Worm (Caenorhabditis elegans) whole organism, L1 larva: ENCODE data around the gene jtr-1.

Experiments
- C04F5.9 ChIP-seq: sonication (generic microtip); optimal IDR thresholded peaks from 2 replicates; lab custom pipeline; 2016; ENCODE audit warnings: missing genetic modification characterization, missing compliant biosample characterization
- F16B12.6 ChIP-seq: fragments of 150-350 bp; optimal IDR thresholded peaks from 2 replicates; lab custom pipeline; 2014; ENCODE audit warnings: missing biosample characterization, missing genetic modification characterization
- aha-1 ChIP-seq: fragments of 150-350 bp; optimal IDR thresholded peaks from 2 replicates; lab custom pipeline; 2014; ENCODE audit warnings: missing biosample characterization, missing genetic modification characterization
- aly-2 ChIP-seq: fragments of 150-350 bp; optimal IDR thresholded peaks from 2 replicates; lab custom pipeline; 2014; ENCODE audit warnings: missing biosample characterization, missing genetic modification characterization
- blmp-1 ChIP-seq: fragments of 150-350 bp; optimal IDR thresholded peaks from 2 replicates; lab custom pipeline; 2014; ENCODE audit warnings: missing biosample characterization, missing genetic modification characterization
- ceh-63 ChIP-seq: fragments of 200-800 bp; sonication (Bioruptor generic); optimal IDR thresholded peaks from 2 replicates; lab custom pipeline; 2018; ENCODE audit warnings: mild to moderate bottlenecking, missing genetic modification characterization, missing compliant biosample characterization
- ceh-8 ChIP-seq: fragments of 200-800 bp; sonication (Bioruptor generic); optimal IDR thresholded peaks from 2 replicates; lab custom pipeline; 2018; ENCODE audit warnings: mild to moderate bottlenecking, missing genetic modification characterization, moderate library complexity, missing compliant biosample characterization
- ceh-82 ChIP-seq, 3 experiments: fragments of 150-350 bp in 1 of 3; sonication (generic microtip) in 2 of 3; optimal IDR thresholded peaks; 2 replicates each; lab custom pipeline; 2014 to 2017; ENCODE audit warnings: missing biosample characterization in 3 of 3, missing genetic modification characterization in 3 of 3
- ceh-90 ChIP-seq: sonication (generic microtip); optimal IDR thresholded peaks from 2 replicates; lab custom pipeline; 2016; ENCODE audit warnings: missing genetic modification characterization, missing compliant biosample characterization
- dsc-1 ChIP-seq: sonication (generic microtip); optimal IDR thresholded peaks from 2 replicates; lab custom pipeline; 2016; ENCODE audit warnings: mild to moderate bottlenecking, missing genetic modification characterization, missing compliant biosample characterization
- efl-1 ChIP-seq, 4 experiments: fragments of 150-350 bp; optimal IDR thresholded peaks in 3 of 4; peaks in 1 of 4; 1 replicate in 1 of 4; 2 replicates in 3 of 4; lab custom pipeline; 2014; ENCODE audit warnings: missing biosample characterization in 2 of 4, missing genetic modification characterization in 2 of 4, missing genetic modification reagents in 2 of 4
- egl-13 ChIP-seq: sonication (generic microtip); optimal IDR thresholded peaks from 2 replicates; lab custom pipeline; 2016; ENCODE audit warnings: missing genotype, missing genetic modification reagents, missing genetic modification characterization, missing compliant biosample characterization
- egl-27 ChIP-seq, 2 experiments: fragments of 150-350 bp in 1 of 2; sonication (generic microtip); optimal IDR thresholded peaks; 3 replicates each; lab custom pipeline; 2017 to 2018; ENCODE audit warnings: missing biosample characterization in 2 of 2, missing genetic modification characterization in 2 of 2, missing genetic modification reagents in 2 of 2
- elt-2 ChIP-seq: sonication (generic microtip); optimal IDR thresholded peaks from 2 replicates; lab custom pipeline; 2016; ENCODE audit warnings: missing genetic modification characterization, mild to moderate bottlenecking, inconsistent platforms, missing compliant biosample characterization, missing genetic modification reagents
- elt-3 ChIP-seq, 6 experiments: fragments of 150-350 bp in 1 of 6; sonication (generic microtip); optimal IDR thresholded peaks; 2 replicates each; lab custom pipeline; 2017 to 2018; ENCODE audit warnings: missing biosample characterization in 6 of 6, missing genetic modification characterization in 6 of 6, inconsistent platforms in 1 of 6
- fkh-4 ChIP-seq: sonication (generic microtip); optimal IDR thresholded peaks from 2 replicates; lab custom pipeline; 2016; ENCODE audit warnings: missing compliant biosample characterization, missing genetic modification characterization, borderline replicate concordance
- fkh-8 ChIP-seq: sonication (generic microtip); optimal IDR thresholded peaks from 2 replicates; lab custom pipeline; 2016; ENCODE audit warnings: mild to moderate bottlenecking, missing genetic modification characterization, missing compliant biosample characterization
- fos-1 ChIP-seq: fragments of 150-350 bp; optimal IDR thresholded peaks from 2 replicates; lab custom pipeline; 2014; ENCODE audit warnings: missing biosample characterization, missing genetic modification characterization
- grh-1 ChIP-seq: fragments of 200-800 bp; sonication (Bioruptor generic); IDR thresholded peaks from 2 replicates; pipeline ENCODE4 v1.3.6; 2022; ENCODE audit warnings: missing genetic modification reagents, missing genetic modification characterization, missing compliant biosample characterization
- hpl-2 ChIP-seq: fragments of 150-350 bp; optimal IDR thresholded peaks from 2 replicates; lab custom pipeline; 2014; ENCODE audit warnings: missing biosample characterization, missing genetic modification reagents, missing genetic modification characterization
- irx-1 ChIP-seq: sonication (generic microtip); optimal IDR thresholded peaks from 2 replicates; lab custom pipeline; 2016; ENCODE audit warnings: missing genetic modification characterization, missing compliant biosample characterization
- isw-1 ChIP-seq: fragments of 200-800 bp; sonication (Bioruptor generic); IDR thresholded peaks from 2 replicates; pipeline ENCODE4 v1.3.6; 2022; ENCODE audit warnings: missing genetic modification characterization, missing compliant biosample characterization
- jun-1 ChIP-seq: fragments of 150-350 bp; optimal IDR thresholded peaks from 2 replicates; lab custom pipeline; 2014; ENCODE audit warnings: missing biosample characterization, missing genetic modification reagents, missing genetic modification characterization
- lin-13 ChIP-seq: fragments of 150-350 bp; optimal IDR thresholded peaks from 2 replicates; lab custom pipeline; 2014; ENCODE audit warnings: missing biosample characterization, missing genetic modification reagents, missing genetic modification characterization
- lin-14 ChIP-seq: fragments of 200-800 bp; sonication (Bioruptor generic); optimal IDR thresholded peaks from 2 replicates; lab custom pipeline; 2018; ENCODE audit warnings: mild to moderate bottlenecking, missing genetic modification characterization, moderate library complexity, missing compliant biosample characterization
- lin-15B ChIP-seq: fragments of 150-350 bp; sonication (generic microtip); optimal IDR thresholded peaks from 3 replicates; lab custom pipeline; 2014; ENCODE audit warnings: missing biosample characterization, missing genetic modification characterization
- lin-35 ChIP-seq, 2 experiments: fragments of 150-350 bp; optimal IDR thresholded peaks; 2 replicates each; lab custom pipeline; 2014; ENCODE audit warnings: missing biosample characterization in 2 of 2, missing genetic modification characterization in 2 of 2, missing genetic modification reagents in 2 of 2
- lin-39 ChIP-seq: fragments of 150-350 bp; optimal IDR thresholded peaks from 2 replicates; lab custom pipeline; 2014; ENCODE audit warnings: missing biosample characterization, missing genetic modification reagents, missing genetic modification characterization
- lsy-2 ChIP-seq, 2 experiments: fragments of 150-350 bp; optimal IDR thresholded peaks; 2 replicates each; lab custom pipeline; 2014; ENCODE audit warnings: missing biosample characterization in 2 of 2, missing genetic modification characterization in 2 of 2
- mab-9 ChIP-seq: fragments of 200-800 bp; sonication (Bioruptor generic); IDR thresholded peaks from 2 replicates; pipeline ENCODE4 v1.3.6; 2022; ENCODE audit warnings: missing genetic modification reagents, missing genetic modification characterization, missing compliant biosample characterization
- mdl-1 ChIP-seq, 2 experiments: fragments of 150-350 bp; optimal IDR thresholded peaks; 2 replicates each; lab custom pipeline; 2014 to 2017; ENCODE audit warnings: missing biosample characterization in 2 of 2, missing genetic modification characterization in 2 of 2, inconsistent platforms in 1 of 2
- mep-1 ChIP-seq: fragments of 150-350 bp; optimal IDR thresholded peaks from 2 replicates; lab custom pipeline; 2014; ENCODE audit warnings: missing biosample characterization, missing genetic modification characterization
- nhr-11 ChIP-seq: fragments of 150-350 bp; optimal IDR thresholded peaks from 2 replicates; lab custom pipeline; 2014; ENCODE audit warnings: missing biosample characterization, missing genetic modification characterization
- nhr-19 ChIP-seq: fragments of 200-800 bp; sonication (Bioruptor generic); conservative IDR thresholded peaks from 2 replicates; pipeline ENCODE4 v1.3.6; 2022; ENCODE audit warnings: missing genetic modification characterization, missing compliant biosample characterization
- nhr-237 ChIP-seq: fragments of 150-350 bp; optimal IDR thresholded peaks from 2 replicates; lab custom pipeline; 2014; ENCODE audit warnings: missing biosample characterization, missing genetic modification characterization
- nhr-47 ChIP-seq: sonication (generic microtip); optimal IDR thresholded peaks from 2 replicates; lab custom pipeline; 2016; ENCODE audit warnings: mild to moderate bottlenecking, missing genetic modification characterization, moderate library complexity, missing compliant biosample characterization
- nhr-76 ChIP-seq: sonication (generic microtip); optimal IDR thresholded peaks from 2 replicates; lab custom pipeline; 2017; ENCODE audit warnings: missing biosample characterization, missing genetic modification characterization
- nhr-77 ChIP-seq: fragments of 150-350 bp; optimal IDR thresholded peaks from 2 replicates; lab custom pipeline; 2014; ENCODE audit warnings: missing biosample characterization, missing genetic modification characterization
- nhr-84 ChIP-seq: sonication (generic microtip); optimal IDR thresholded peaks from 2 replicates; lab custom pipeline; 2017; ENCODE audit warnings: missing biosample characterization, missing genetic modification characterization
- nhr-85 ChIP-seq: sonication (generic microtip); peaks from one replicate; lab custom pipeline; 2016; ENCODE audit warnings: missing genetic modification characterization, inconsistent platforms, missing compliant biosample characterization
- pqm-1 ChIP-seq: sonication (generic microtip); optimal IDR thresholded peaks from 3 replicates; lab custom pipeline; 2017; ENCODE audit warnings: missing biosample characterization, missing genetic modification characterization
- snu-23 ChIP-seq: sonication (generic microtip); optimal IDR thresholded peaks from 2 replicates; lab custom pipeline; 2016; ENCODE audit warnings: missing genetic modification characterization, missing compliant biosample characterization
- sup-37 ChIP-seq: fragments of 200-800 bp; sonication (Bioruptor generic); optimal IDR thresholded peaks from 2 replicates; lab custom pipeline; 2018; ENCODE audit warnings: mild to moderate bottlenecking, missing genetic modification characterization, missing compliant biosample characterization
- swsn-7 ChIP-seq: sonication (generic microtip); optimal IDR thresholded peaks from 2 replicates; lab custom pipeline; 2016; ENCODE audit warnings: missing genetic modification characterization, missing compliant biosample characterization
- unc-86 ChIP-seq: sonication (generic microtip); optimal IDR thresholded peaks from 2 replicates; lab custom pipeline; 2016; ENCODE audit warnings: missing genetic modification characterization, missing compliant biosample characterization
- zag-1 ChIP-seq: fragments of 150-350 bp; optimal IDR thresholded peaks from 2 replicates; lab custom pipeline; 2014; ENCODE audit warnings: missing biosample characterization, missing genetic modification characterization
- zip-4 ChIP-seq: fragments of 200-800 bp; sonication (Bioruptor generic); optimal IDR thresholded peaks from 2 replicates; lab custom pipeline; 2018; ENCODE audit warnings: mild to moderate bottlenecking, missing genetic modification characterization, moderate library complexity, missing compliant biosample characterization

jtr-1 gene

DNA sequence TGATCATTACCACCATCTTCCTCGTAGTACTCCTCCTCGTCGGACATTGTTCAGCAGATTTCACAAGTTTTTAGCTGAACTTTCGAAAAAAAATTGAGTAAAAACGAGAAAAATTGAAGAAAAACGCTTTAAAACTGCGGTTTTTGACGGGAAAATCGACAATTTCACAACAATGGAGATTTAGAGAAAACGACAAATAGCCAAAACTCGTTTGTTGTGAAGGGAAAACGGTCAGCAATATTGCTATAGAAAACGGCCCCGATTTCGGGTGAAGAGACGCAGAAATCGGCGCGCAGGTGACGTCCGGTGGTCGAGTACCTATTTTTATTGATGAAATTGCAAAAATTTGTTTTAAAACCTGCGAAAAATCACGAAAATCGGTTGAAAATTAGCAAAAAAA is 25.2 kb downstream of the jtr-1 start, which contains the start of gene clp-7 (continued):
- TF ChIP-seq fos-1 (tag; lab: Kevin White, UChicago): no peak
- no peak for TF ChIP-seq lin-13 (GFP tag; lab: Kevin White, UChicago)
- TF ChIP-seq zip-4 (GFP tag; lab: Kevin White, UChicago): no peak
- peak; percentile 20 for TF ChIP-seq mep-1 (tag; lab: Kevin White, UChicago)
- peak in 1 of 2 experiments; percentile 28 for TF ChIP-seq lsy-2 (tag; optimal IDR thresholded peaks at IDR 0.05; lab: Kevin White, UChicago)
- peak; percentile 52; the same call in 1 of the 2 replicates for TF ChIP-seq grh-1
- no peak for TF ChIP-seq nhr-237 (tag; lab: Kevin White, UChicago)
- no peak for TF ChIP-seq dsc-1 (tag; lab: Kevin White, UChicago)

DNA sequence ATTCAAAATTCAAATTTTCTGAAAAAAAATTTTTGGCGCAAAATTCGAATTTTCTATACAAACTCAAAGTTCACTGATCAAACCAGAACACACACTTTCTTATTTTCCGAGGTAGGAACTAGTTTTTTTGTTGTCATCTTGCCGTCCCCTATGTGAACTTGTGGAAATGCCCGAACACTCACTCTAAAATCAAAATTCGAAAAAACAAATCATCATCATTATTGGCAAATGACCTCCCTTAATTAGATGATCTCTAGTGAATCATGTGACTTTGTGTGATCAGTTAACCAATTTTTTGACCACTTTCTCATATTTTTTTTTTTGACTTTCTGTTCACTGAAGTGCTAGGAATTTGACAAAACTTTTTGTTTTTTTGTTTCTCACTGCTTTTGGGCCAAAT is 31.8 kb downstream of the jtr-1 start:
- TF ChIP-seq blmp-1 (tag; lab: Kevin White, UChicago): peak; percentile 32
- peak in 1 of 6 experiments; percentile 22 for TF ChIP-seq elt-3 (tag; optimal IDR thresholded peaks at IDR 0.05; lab: Kevin White, UChicago)
- no peak for TF ChIP-seq lin-13 (GFP tag; lab: Kevin White, UChicago)
- TF ChIP-seq nhr-85 (tag; lab: Kevin White, UChicago): peak; percentile 57
- no peak for TF ChIP-seq efl-1 (optimal IDR thresholded peaks at IDR 0.05; lab: Kevin White, UChicago)
- TF ChIP-seq efl-1 (GFP tag; optimal IDR thresholded peaks at IDR 0.05 in 1 of 2; lab: Kevin White, UChicago): peak in 1 of 2 experiments; percentile 91
- no peak for TF ChIP-seq ceh-82 (tag; optimal IDR thresholded peaks at IDR 0.05; lab: Kevin White, UChicago)
- peak; percentile 30 for TF ChIP-seq lin-14 (GFP tag; lab: Kevin White, UChicago)

DNA sequence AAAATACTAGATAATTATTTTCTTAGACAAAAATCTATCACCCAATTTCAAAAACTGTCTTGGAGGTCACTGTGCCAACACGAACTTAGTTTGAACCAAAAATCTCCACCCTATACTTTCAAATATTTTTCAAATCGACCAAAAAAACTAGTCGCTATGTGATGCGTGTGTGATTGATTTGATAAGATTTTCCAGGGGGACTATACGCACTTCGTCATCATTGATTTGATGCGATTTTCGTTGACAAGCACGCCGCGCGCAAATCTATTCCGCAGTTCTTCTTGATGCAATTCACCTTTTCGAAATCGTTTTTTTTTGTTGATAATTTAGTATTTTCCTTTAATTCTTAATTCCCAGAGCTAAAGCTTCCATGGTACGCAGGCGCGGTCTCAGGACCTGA is 32.7 kb downstream of the jtr-1 start:
- no peak for TF ChIP-seq lin-15B (tag; lab: Kevin White, UChicago)
- TF ChIP-seq sup-37: no peak
- TF ChIP-seq pqm-1: no peak
- no peak for TF ChIP-seq nhr-237 (tag; lab: Kevin White, UChicago)
- TF ChIP-seq irx-1: no peak
- TF ChIP-seq unc-86 (tag; lab: Kevin White, UChicago): no peak
- no peak for TF ChIP-seq mab-9 (GFP tag; lab: Robert Waterston, UW)
- TF ChIP-seq lin-39: no peak
- no peak for TF ChIP-seq nhr-76
- TF ChIP-seq egl-27 (tag; optimal IDR thresholded peaks at IDR 0.05; lab: Kevin White, UChicago): no peak
- no peak for TF ChIP-seq dsc-1 (tag; lab: Kevin White, UChicago)
- peak in 1 of 2 experiments; percentile 21 for TF ChIP-seq lin-35 (GFP tag; optimal IDR thresholded peaks at IDR 0.05; lab: Kevin White, UChicago)
- no peak for TF ChIP-seq zip-4 (GFP tag; lab: Kevin White, UChicago)
- no peak for TF ChIP-seq jun-1 (tag; lab: Kevin White, UChicago)
- TF ChIP-seq nhr-77 (tag; lab: Kevin White, UChicago): no peak
- peak in 1 of 2 experiments; percentile 31 for TF ChIP-seq mdl-1 (tag; optimal IDR thresholded peaks at IDR 0.05; lab: Kevin White, UChicago)
- TF ChIP-seq fkh-8: no peak
- no peak for TF ChIP-seq ceh-8
- no peak for TF ChIP-seq ceh-63
- TF ChIP-seq snu-23: no peak
- TF ChIP-seq nhr-47: no peak
- peak; percentile 69 for TF ChIP-seq nhr-85 (tag; lab: Kevin White, UChicago)
- no peak for TF ChIP-seq aly-2 (tag; lab: Kevin White, UChicago)
- no peak for TF ChIP-seq aha-1
- TF ChIP-seq zag-1 (tag; lab: Kevin White, UChicago): no peak
- no peak for TF ChIP-seq nhr-11 (tag; lab: Kevin White, UChicago)
- TF ChIP-seq nhr-84 (tag; lab: Kevin White, UChicago): no peak
- no peak for TF ChIP-seq hpl-2 (GFP tag; lab: Kevin White, UChicago)
- no peak for TF ChIP-seq fkh-4 (tag; lab: Kevin White, UChicago)
- TF ChIP-seq ceh-90: no peak
- TF ChIP-seq C04F5.9 (tag; lab: Kevin White, UChicago): no peak
- peak; percentile 51 for TF ChIP-seq blmp-1 (tag; lab: Kevin White, UChicago)
- no peak for TF ChIP-seq nhr-19 (GFP tag; lab: Robert Waterston, UW)
- no peak for TF ChIP-seq F16B12.6
- no peak for TF ChIP-seq egl-13 (tag; lab: Kevin White, UChicago)
- peak; percentile 27 for TF ChIP-seq lin-14 (GFP tag; lab: Kevin White, UChicago)
- no peak for TF ChIP-seq ceh-82 (tag; optimal IDR thresholded peaks at IDR 0.05; lab: Kevin White, UChicago)
- no peak for TF ChIP-seq efl-1 (optimal IDR thresholded peaks at IDR 0.05; lab: Kevin White, UChicago)
- no peak for TF ChIP-seq efl-1 (GFP tag; optimal IDR thresholded peaks at IDR 0.05 in 1 of 2; lab: Kevin White, UChicago)
- TF ChIP-seq elt-2: no peak
- TF ChIP-seq swsn-7 (tag; lab: Kevin White, UChicago): no peak
- TF ChIP-seq lsy-2 (tag; optimal IDR thresholded peaks at IDR 0.05; lab: Kevin White, UChicago): no peak
- TF ChIP-seq isw-1: no peak
